Worm (Caenorhabditis elegans): ENCODE data around the gene srj-15.

DNA sequence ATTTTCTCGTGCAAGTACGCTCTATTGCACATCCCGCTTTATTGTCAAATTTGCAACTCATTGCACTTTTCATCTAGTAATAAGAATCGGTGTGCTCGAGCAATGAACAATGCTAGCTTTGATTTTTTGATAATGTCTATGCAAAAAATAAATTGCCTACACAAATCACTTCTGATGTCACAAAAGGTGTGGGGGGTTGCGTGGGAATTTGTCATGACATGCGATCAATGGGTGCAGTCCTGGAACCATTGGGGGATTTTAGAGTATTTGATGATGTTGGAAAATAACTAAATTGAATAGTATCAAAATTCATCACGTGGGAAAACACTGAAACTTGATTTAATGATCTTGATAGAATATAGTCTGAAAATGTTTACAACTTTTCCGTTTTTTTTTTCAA lies 18.8 kb downstream of the srj-15 start:
- TF ChIP-seq elt-3 (tag; optimal IDR thresholded peaks at IDR 0.05) = no peak
- TF ChIP-seq nhr-76 (tag; optimal IDR thresholded peaks at IDR 0.05) = no peak
- no peak for TF ChIP-seq ham-2 (GFP tag; optimal IDR thresholded peaks at IDR 0.05)
